Fruit fly (Drosophila melanogaster) whole organism, adult: Measurements from ENCODE around the gene CG7139.

Experiments used
- CG11617 ChIP-seq: fragments of 200-800 bp; sonication (Bioruptor generic); optimal IDR thresholded peaks from 2 replicates; lab custom pipeline; 2017; ENCODE audit warnings: mild to moderate bottlenecking, missing biosample characterization, missing genetic modification reagents, missing genetic modification characterization
- CG12768 ChIP-seq: fragments of 200-800 bp; sonication (Bioruptor generic); optimal IDR thresholded peaks from 2 replicates; lab custom pipeline; 2017; ENCODE audit warnings: missing biosample characterization, missing genetic modification characterization, mild to moderate bottlenecking, moderate library complexity, missing genetic modification reagents
- CG14711 ChIP-seq: fragments of 200-800 bp; sonication (Bioruptor generic); optimal IDR thresholded peaks from 2 replicates; lab custom pipeline; 2018; ENCODE audit warnings: missing biosample characterization, mild to moderate bottlenecking, missing genetic modification characterization, moderate library complexity
- CG1620 ChIP-seq: fragments of 200-800 bp; sonication (Bioruptor generic); optimal IDR thresholded peaks from 2 replicates; lab custom pipeline; 2016; ENCODE audit warnings: missing biosample characterization, missing genetic modification characterization
- CG33017 ChIP-seq: fragments of 200-800 bp; sonication (Bioruptor generic); optimal IDR thresholded peaks from 2 replicates; lab custom pipeline; 2018; ENCODE audit warnings: missing biosample characterization, mild to moderate bottlenecking, missing genetic modification characterization, moderate library complexity
- CG5204 ChIP-seq: fragments of 200-800 bp; sonication (Bioruptor generic); optimal IDR thresholded peaks from 2 replicates; lab custom pipeline; 2016; ENCODE audit warnings: missing biosample characterization, missing genetic modification characterization
- CG7045 ChIP-seq: fragments of 200-800 bp; sonication (Bioruptor generic); optimal IDR thresholded peaks from 2 replicates; lab custom pipeline; 2017; ENCODE audit warnings: missing biosample characterization, mild to moderate bottlenecking, missing genetic modification characterization
- CG7101 ChIP-seq: fragments of 200-800 bp; sonication (Bioruptor generic); optimal IDR thresholded peaks from 2 replicates; lab custom pipeline; 2018; ENCODE audit warnings: missing biosample characterization, mild to moderate bottlenecking, missing genetic modification characterization, moderate library complexity
- Clk ChIP-seq: fragments of 200-800 bp; sonication (Bioruptor generic); optimal IDR thresholded peaks from 2 replicates; lab custom pipeline; 2017; ENCODE audit warnings: missing biosample characterization, missing genetic modification characterization
- Crg-1 ChIP-seq: fragments of 200-800 bp; sonication (Bioruptor generic); optimal IDR thresholded peaks from 2 replicates; lab custom pipeline; 2016; ENCODE audit warnings: missing biosample characterization, missing genetic modification characterization
- Hr96 ChIP-seq: fragments of 200-800 bp; sonication (Bioruptor generic); optimal IDR thresholded peaks from 2 replicates; lab custom pipeline; 2016; ENCODE audit warnings: missing biosample characterization, missing genetic modification characterization
- Mnt ChIP-seq: fragments of 200-800 bp; sonication (Bioruptor generic); optimal IDR thresholded peaks from 2 replicates; lab custom pipeline; 2016; ENCODE audit warnings: missing biosample characterization, mild to moderate bottlenecking, missing genetic modification characterization
- bab1 ChIP-seq: fragments of 200-800 bp; sonication (Bioruptor generic); optimal IDR thresholded peaks from 3 replicates; lab custom pipeline; 2019; ENCODE audit warnings: missing biosample characterization, mild to moderate bottlenecking, missing genetic modification characterization, moderate library complexity
- cic ChIP-seq: fragments of 200-800 bp; sonication (Bioruptor generic); optimal IDR thresholded peaks from 2 replicates; lab custom pipeline; 2017; ENCODE audit warnings: missing biosample characterization, mild to moderate bottlenecking, missing genetic modification characterization, moderate library complexity
- cnc ChIP-seq, 2 experiments: fragments of >200 bp; optimal IDR thresholded peaks; 2 replicates each; lab custom pipeline; 2017
- kay ChIP-seq: fragments of 200-800 bp; sonication (Bioruptor generic); peaks from one replicate; lab custom pipeline; 2016; ENCODE audit warnings: missing biosample characterization, missing genetic modification characterization, borderline replicate concordance
- ovo ChIP-seq: fragments of 200-800 bp; sonication (Bioruptor generic); optimal IDR thresholded peaks from 2 replicates; lab custom pipeline; 2016; ENCODE audit warnings: missing biosample characterization, missing genetic modification characterization
- pad ChIP-seq: fragments of 200-800 bp; sonication (Bioruptor generic); optimal IDR thresholded peaks from 3 replicates; lab custom pipeline; 2017; ENCODE audit warnings: missing biosample characterization, missing genetic modification characterization, mild to moderate bottlenecking, moderate library complexity, missing genetic modification reagents
- tj ChIP-seq: fragments of 200-800 bp; sonication (Bioruptor generic); optimal IDR thresholded peaks from 3 replicates; lab custom pipeline; 2017; ENCODE audit warnings: missing biosample characterization, mild to moderate bottlenecking, missing genetic modification characterization, moderate library complexity
- toe ChIP-seq: fragments of 200-800 bp; sonication (Bioruptor generic); optimal IDR thresholded peaks from 2 replicates; lab custom pipeline; 2016; ENCODE audit warnings: missing biosample characterization, missing genetic modification characterization

CG7139 gene

DNA sequence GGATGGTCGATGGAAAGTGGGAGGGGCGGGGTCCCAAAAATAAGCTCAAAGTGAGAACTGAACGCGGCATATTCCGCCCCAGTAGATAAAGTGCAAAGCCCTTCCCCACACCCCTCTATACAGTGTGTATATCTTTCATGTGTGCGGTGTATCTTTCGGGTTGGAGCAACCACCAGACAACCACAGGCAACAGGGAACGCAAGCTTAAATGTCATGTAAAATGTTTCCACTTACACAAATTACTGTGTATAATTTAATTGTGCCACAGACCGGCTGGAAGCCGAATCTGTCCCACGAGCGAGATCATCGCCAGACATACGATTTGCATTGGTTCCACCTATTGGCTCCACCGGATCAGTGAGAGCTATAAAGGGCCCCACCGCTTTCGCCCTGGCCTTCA lies 10.8 kb upstream of the CG7139 start, which contains the start of gene msopa:
Gene msopa (plus strand): TSS at position 301 of the 400 bp plus-strand sequence.
- no peak for TF ChIP-seq cnc (optimal IDR thresholded peaks at IDR 0.05; lab: Kevin White, UChicago)
- TF ChIP-seq CG1620 (GFP tag; lab: Kevin White, UChicago): no peak
- no peak for TF ChIP-seq CG7045 (GFP tag; lab: Kevin White, UChicago)
- no peak for TF ChIP-seq Hr96 (GFP tag; lab: Kevin White, UChicago)
- TF ChIP-seq CG5204 (GFP tag; lab: Kevin White, UChicago): no peak
- TF ChIP-seq CG12768 (GFP tag; lab: Kevin White, UChicago): no peak
- no peak for TF ChIP-seq tj (GFP tag; lab: Kevin White, UChicago)
- no peak for TF ChIP-seq cic (GFP tag; lab: Kevin White, UChicago)

DNA sequence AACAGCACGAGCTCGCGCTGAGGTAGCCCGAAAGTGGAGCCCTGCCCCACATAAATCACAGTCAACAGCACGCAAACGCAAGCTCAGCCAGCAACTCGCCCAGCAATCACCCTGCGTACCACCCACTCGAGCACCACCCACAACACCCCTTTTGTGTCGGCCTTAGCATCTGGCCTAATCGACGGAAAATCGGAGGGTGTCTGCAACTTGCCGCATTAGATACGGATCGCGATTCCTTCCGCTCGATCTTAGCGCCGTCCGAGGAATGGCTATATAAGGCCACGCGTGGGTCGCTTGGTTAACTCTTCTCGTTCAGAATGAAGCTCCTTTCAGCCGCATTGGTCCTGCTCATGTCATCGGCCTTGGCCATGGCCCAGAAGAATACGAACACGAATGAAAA lies 8.4 kb upstream of the CG7139 start, which contains the start of gene Sfp79B:
Gene Sfp79B (plus strand): TSS at position 301 of the 400 bp plus-strand sequence.
- TF ChIP-seq Crg-1 (GFP tag; lab: Kevin White, UChicago): no peak
- no peak for TF ChIP-seq Hr96 (GFP tag; lab: Kevin White, UChicago)

DNA sequence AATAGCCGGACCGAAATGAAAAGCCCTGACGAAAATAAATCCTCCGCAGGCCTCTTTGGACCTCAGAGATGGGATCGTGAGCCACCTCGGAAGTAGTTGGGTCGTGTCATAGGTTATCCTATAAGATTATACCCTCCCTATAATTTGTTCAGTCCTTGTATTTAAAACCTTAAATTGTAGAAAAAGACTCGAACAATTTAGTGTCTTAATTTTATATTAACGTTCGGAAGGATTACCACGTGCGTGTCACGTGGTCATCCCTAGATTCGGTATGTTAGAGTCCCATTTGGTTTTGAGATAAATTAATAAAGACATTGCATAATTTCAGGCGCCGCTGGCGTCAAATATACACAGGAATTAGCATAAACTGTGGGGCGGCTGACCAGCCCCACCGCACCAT lies 6.4 kb upstream of the CG7139 start:
- peak; percentile 70 for TF ChIP-seq bab1 (GFP tag; lab: Kevin White, UChicago)
- TF ChIP-seq pad (GFP tag; lab: Kevin White, UChicago): no peak
- TF ChIP-seq toe: no peak
- peak; percentile 41 for TF ChIP-seq Hr96 (GFP tag; lab: Kevin White, UChicago)
- peak; percentile 0 for TF ChIP-seq tj (GFP tag; lab: Kevin White, UChicago)
- TF ChIP-seq Mnt: peak; percentile 62
- TF ChIP-seq CG7101: peak; percentile 43
- TF ChIP-seq CG11617: peak; percentile 37

DNA sequence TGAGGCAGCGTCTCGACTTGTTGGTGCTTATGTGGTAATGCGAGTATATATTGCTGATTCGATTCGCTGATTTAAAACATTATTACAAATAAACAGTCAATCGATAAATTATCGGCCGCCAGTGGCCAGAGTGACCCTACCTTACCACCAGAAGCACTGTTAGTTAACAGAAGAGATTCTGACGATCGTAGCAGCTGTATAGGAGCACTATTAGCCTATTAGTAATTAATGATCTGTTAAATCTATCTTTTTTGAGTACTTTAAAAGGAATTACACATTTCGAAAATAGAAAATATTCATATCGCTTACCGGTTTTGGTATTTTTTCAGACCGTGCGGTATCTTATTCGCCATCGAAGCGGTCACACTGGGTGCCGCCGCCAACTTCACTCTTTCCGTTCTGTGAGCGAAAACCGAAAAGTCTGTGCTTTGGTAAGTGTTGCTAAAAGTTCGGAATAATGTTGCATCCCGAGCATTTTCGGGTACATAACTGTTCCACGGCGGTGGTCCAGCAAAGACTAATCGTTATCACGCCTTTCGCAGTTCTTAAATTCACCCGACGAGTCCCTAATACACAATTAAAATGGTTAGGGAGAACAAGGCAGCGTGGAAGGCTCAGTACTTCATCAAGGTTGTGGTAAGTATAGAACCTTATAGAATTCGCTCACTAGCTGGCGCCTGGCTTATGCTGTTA lies 4.2 kb upstream of the CG7139 start, which contains the start of the genes CG7130 and RpLP0:
Gene CG7130 (minus strand): TSS at position 51 of the 693 bp plus-strand sequence.
Gene RpLP0 (plus strand): TSS at position 162 of the 693 bp plus-strand sequence.
- peak; percentile 84 for TF ChIP-seq CG5204 (GFP tag; lab: Kevin White, UChicago)
- TF ChIP-seq CG12768 (GFP tag; lab: Kevin White, UChicago): peak; percentile 87
- TF ChIP-seq CG11617: peak; percentile 92
- peak; percentile 89 for TF ChIP-seq ovo (GFP tag; lab: Kevin White, UChicago)
- peak; percentile 91 for TF ChIP-seq CG7101
- peak; percentile 87 for TF ChIP-seq bab1 (GFP tag; lab: Kevin White, UChicago)
- TF ChIP-seq CG1620 (GFP tag; lab: Kevin White, UChicago): peak; percentile 90
- TF ChIP-seq pad (GFP tag; lab: Kevin White, UChicago): peak; percentile 81
- TF ChIP-seq CG33017 (tag; lab: Kevin White, UChicago): peak; percentile 76
- TF ChIP-seq Clk: peak; percentile 73
- peak; percentile 92 for TF ChIP-seq Mnt
- TF ChIP-seq CG7045 (GFP tag; lab: Kevin White, UChicago): peak; percentile 93
- peak; percentile 74 for TF ChIP-seq CG14711 (tag; lab: Kevin White, UChicago)
- TF ChIP-seq toe: peak; percentile 88
- TF ChIP-seq Crg-1 (GFP tag; lab: Kevin White, UChicago): peak; percentile 93
- peak; percentile 59 for TF ChIP-seq cic (GFP tag; lab: Kevin White, UChicago)
- no peak for TF ChIP-seq cnc (optimal IDR thresholded peaks at IDR 0.05; lab: Kevin White, UChicago)
- TF ChIP-seq tj (GFP tag; lab: Kevin White, UChicago): peak; percentile 75
- no peak for TF ChIP-seq kay (GFP tag; lab: Kevin White, UChicago)
- TF ChIP-seq Hr96 (GFP tag; lab: Kevin White, UChicago): peak; percentile 92

DNA sequence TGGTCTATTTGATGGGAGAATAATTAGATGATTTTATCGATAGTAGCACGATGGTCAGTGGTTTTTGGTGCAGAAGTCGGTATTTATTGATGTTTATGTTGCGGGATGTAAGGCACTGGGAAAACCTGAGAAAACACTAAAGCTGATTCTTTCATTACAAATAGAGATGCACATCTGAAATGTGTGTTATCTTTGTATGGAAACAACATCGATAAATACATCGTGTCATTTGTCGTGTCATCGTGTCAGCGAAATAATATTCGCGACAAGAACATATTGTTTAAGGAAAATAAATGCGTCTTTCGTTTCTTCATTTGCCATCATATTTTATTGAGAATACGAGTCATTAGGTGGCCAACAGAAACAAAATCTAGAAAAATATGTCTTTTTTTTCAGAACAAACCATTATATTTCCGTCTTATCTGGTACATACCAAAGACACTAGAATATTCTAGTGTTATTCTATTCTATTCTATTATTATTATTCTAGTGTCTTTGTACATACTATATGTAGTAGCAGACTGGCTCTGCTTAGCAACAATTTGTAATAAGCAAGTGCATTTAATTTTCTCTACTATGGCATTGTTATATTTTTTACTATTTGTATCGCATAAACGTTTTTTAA lies 2.8 kb upstream of the CG7139 start, which contains the start of gene CG7133:
Gene CG7133 (minus strand): TSS at position 177 of the 625 bp plus-strand sequence.
- TF ChIP-seq tj (GFP tag; lab: Kevin White, UChicago) (peak; percentile 35), CG11617 (no peak), Clk (no peak), kay (GFP tag; lab: Kevin White, UChicago) (peak; percentile 95), CG7101 (no peak), CG12768 (GFP tag; lab: Kevin White, UChicago) (no peak), Hr96 (GFP tag; lab: Kevin White, UChicago) (no peak), CG7045 (GFP tag; lab: Kevin White, UChicago) (no peak), CG5204 (GFP tag; lab: Kevin White, UChicago) (no peak), CG33017 (tag; lab: Kevin White, UChicago) (peak; percentile 13), bab1 (GFP tag; lab: Kevin White, UChicago) (peak; percentile 64), cnc (optimal IDR thresholded peaks at IDR 0.05; lab: Kevin White, UChicago) (no peak), toe (no peak), Mnt (peak; percentile 16), ovo (GFP tag; lab: Kevin White, UChicago) (no peak), CG1620 (GFP tag; lab: Kevin White, UChicago) (no peak), CG14711 (tag; lab: Kevin White, UChicago) (peak; percentile 28), Crg-1 (GFP tag; lab: Kevin White, UChicago) (no peak), pad (GFP tag; lab: Kevin White, UChicago) (no peak), cic (GFP tag; lab: Kevin White, UChicago) (no peak)

DNA sequence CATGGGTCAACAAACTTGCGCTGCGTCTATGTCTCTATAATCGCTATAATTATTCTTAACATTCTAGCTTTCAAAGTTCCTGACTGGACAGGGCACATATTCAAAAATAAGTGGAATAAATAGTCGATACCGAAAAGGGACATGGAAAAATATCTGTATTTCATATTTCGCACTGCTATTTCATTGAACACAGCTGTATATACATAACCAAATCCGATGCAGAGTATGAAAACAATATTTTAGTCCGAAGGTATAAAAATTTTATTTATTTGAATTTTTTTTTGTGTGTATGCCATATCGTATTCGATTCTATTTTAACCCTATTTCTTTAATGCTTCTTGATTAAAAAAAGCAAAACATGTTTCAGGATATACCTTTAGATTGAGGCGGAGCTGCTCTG lies 1.2 kb upstream of the CG7139 start:
- TF ChIP-seq Hr96 (GFP tag; lab: Kevin White, UChicago) (no peak), cic (GFP tag; lab: Kevin White, UChicago) (no peak)
